Fruit fly (Drosophila melanogaster): ENCODE data around the gene Kif19A.
A peak's percentile ranks its signal among the peaks of the same experiment; 100 is the strongest.

Gene Kif19A

dm6 chr3R:14088887-14089567, 29.2 kb downstream of the Kif19A start, which contains the start of gene Npc2b (continued):
- TF ChIP-seq CG6813 (GFP tag; optimal IDR thresholded peaks at IDR 0.05) (no peak), CG17568 (GFP tag; optimal IDR thresholded peaks at IDR 0.05) (peak; percentile 65), br (optimal IDR thresholded peaks at IDR 0.05) (no peak), pho (GFP tag; optimal IDR thresholded peaks at IDR 0.05) (peak; percentile 41), dan (GFP tag; IDR thresholded peaks at IDR 0.05) (no peak), CG1647 (GFP tag; optimal IDR thresholded peaks at IDR 0.05) (peak; percentile 4), HLH3B (GFP tag; IDR thresholded peaks at IDR 0.05) (0 out of 2 replicates have a peak, but pooled peaks have one; percentile 34), ATbp (GFP tag; optimal IDR thresholded peaks at IDR 0.05) (peak; percentile 50), CG2889 (GFP tag; IDR thresholded peaks at IDR 0.05) (no peak), CG18619 (GFP tag; optimal IDR thresholded peaks at IDR 0.05) (peak; percentile 21), Ets97D (GFP tag; optimal IDR thresholded peaks at IDR 0.05) (peak; percentile 49), zen (tag; optimal IDR thresholded peaks at IDR 0.05) (peak; percentile 11), yki (optimal IDR thresholded peaks at IDR 0.05) (no peak), chn (GFP tag; optimal IDR thresholded peaks at IDR 0.05) (peak; percentile 39), sna (GFP tag; IDR thresholded peaks at IDR 0.05; ENCODE audit: partially characterized antibody) (no peak), p53 (GFP tag; optimal IDR thresholded peaks at IDR 0.05) (no peak), CG5180 (GFP tag; optimal IDR thresholded peaks at IDR 0.05) (no peak), Fer1 (GFP tag; optimal IDR thresholded peaks at IDR 0.05) (peak; percentile 59), CG6765 (GFP tag; optimal IDR thresholded peaks at IDR 0.05) (peak; percentile 16), GATAe (GFP tag; conservative IDR thresholded peaks at IDR 0.05) (no peak), pan (optimal IDR thresholded peaks at IDR 0.05) (no peak), pan (GFP tag; optimal IDR thresholded peaks at IDR 0.05 in 1 of 2, IDR thresholded peaks at IDR 0.05 in 1 of 2) (no peak), D (optimal IDR thresholded peaks at IDR 0.05) (no peak), D (GFP tag; optimal IDR thresholded peaks at IDR 0.05) (peak; percentile 26), Optix (GFP tag; IDR thresholded peaks at IDR 0.05) (no peak), esg (GFP tag; conservative IDR thresholded peaks at IDR 0.05) (0 out of 2 replicates have a peak, but pooled peaks have one; percentile 7), onecut (GFP tag; IDR thresholded peaks at IDR 0.05) (peak; percentile 53), B-H1 (GFP tag; IDR thresholded peaks at IDR 0.05) (no peak; the same call in 2 of the 3 replicates), tgo (GFP tag; IDR thresholded peaks at IDR 0.05) (peak; percentile 45; the same call in 2 of the 3 replicates), Gug (GFP tag; IDR thresholded peaks at IDR 0.05) (0 out of 4 replicates have a peak, but pooled peaks have one; percentile 6), CG2875 (GFP tag; optimal IDR thresholded peaks at IDR 0.05) (peak; percentile 16), unpg (GFP tag; optimal IDR thresholded peaks at IDR 0.05) (peak; percentile 58), Sry-β (GFP tag; optimal IDR thresholded peaks at IDR 0.05) (no peak), Dfd (GFP tag; optimal IDR thresholded peaks at IDR 0.05) (no peak), Mad (GFP tag; optimal IDR thresholded peaks at IDR 0.05) (peak; percentile 57), sens-2 (GFP tag; IDR thresholded peaks at IDR 0.05) (no peak), oc (tag; optimal IDR thresholded peaks at IDR 0.05) (no peak), CG34224 (GFP tag; IDR thresholded peaks at IDR 0.05; ENCODE audit: partially characterized antibody) (no peak), CG34376 (GFP tag; optimal IDR thresholded peaks at IDR 0.05) (no peak), CG7357 (GFP tag; IDR thresholded peaks at IDR 0.05) (0 out of 3 replicates have a peak, but pooled peaks have one; percentile 24), CG4854 (GFP tag; optimal IDR thresholded peaks at IDR 0.05) (peak; percentile 60), CG1233 (GFP tag; optimal IDR thresholded peaks at IDR 0.05) (peak; percentile 54), trem (tag; optimal IDR thresholded peaks at IDR 0.05) (peak; percentile 22), CG5245 (GFP tag; optimal IDR thresholded peaks at IDR 0.05) (peak; percentile 54), Aef1 (GFP tag; IDR thresholded peaks at IDR 0.05) (peak; percentile 56; the same call in 2 of the 3 replicates), Sry-δ (GFP tag; optimal IDR thresholded peaks at IDR 0.05) (peak; percentile 26), disco-r (GFP tag; optimal IDR thresholded peaks at IDR 0.05) (peak; percentile 52), nom (GFP tag; optimal IDR thresholded peaks at IDR 0.05) (peak; percentile 6), Tbp (GFP tag; optimal IDR thresholded peaks at IDR 0.05) (no peak), Atf3 (GFP tag; optimal IDR thresholded peaks at IDR 0.05) (peak; percentile 49), CG1529 (GFP tag; optimal IDR thresholded peaks at IDR 0.05) (peak; percentile 17)
